Fruit fly (Drosophila melanogaster) whole organism, embryonic: Measurements from ENCODE around the gene CG10211.

Source experiments
- CG1233 ChIP-seq: fragments of 200-800 bp; sonication (Bioruptor generic); optimal IDR thresholded peaks from 4 replicates; lab custom pipeline; 2018; ENCODE audit warnings: missing biosample characterization, mild to moderate bottlenecking, missing genetic modification characterization
- CG15696 ChIP-seq: fragments of 200-800 bp; sonication (Bioruptor generic); optimal IDR thresholded peaks from 2 replicates; lab custom pipeline; 2019; ENCODE audit warnings: missing biosample characterization, mild to moderate bottlenecking, missing genetic modification characterization, moderate library complexity
- CG17912 ChIP-seq: fragments of 200-800 bp; sonication (Bioruptor generic); optimal IDR thresholded peaks from 2 replicates; lab custom pipeline; 2018; ENCODE audit warnings: missing biosample characterization, mild to moderate bottlenecking, missing genetic modification characterization
- CG2199 ChIP-seq: fragments of 200-800 bp; sonication (Bioruptor generic); IDR thresholded peaks from 3 replicates; pipeline ENCODE4 v1.3.6; 2022; ENCODE audit warnings: missing biosample characterization, missing genetic modification characterization
- CG2678 ChIP-seq: fragments of 200-800 bp; sonication (Bioruptor generic); optimal IDR thresholded peaks from 3 replicates; lab custom pipeline; 2019; ENCODE audit warnings: missing biosample characterization, mild to moderate bottlenecking, missing genetic modification characterization, moderate library complexity
- CG32532 ChIP-seq: fragments of 200-800 bp; sonication (Bioruptor generic); IDR thresholded peaks from 2 replicates; pipeline ENCODE4 v1.3.6; 2022; ENCODE audit warnings: missing biosample characterization, missing genetic modification characterization
- CG32767 ChIP-seq: fragments of 200-800 bp; sonication (Bioruptor generic); IDR thresholded peaks from 2 replicates; pipeline ENCODE4 v1.3.6; 2022; ENCODE audit warnings: missing biosample characterization, missing genetic modification characterization
- CG3281 ChIP-seq: fragments of 200-800 bp; sonication (Bioruptor generic); optimal IDR thresholded peaks from 3 replicates; lab custom pipeline; 2017; ENCODE audit warnings: missing biosample characterization, mild to moderate bottlenecking, missing genetic modification characterization
- CG4328 ChIP-seq: fragments of 200-800 bp; sonication (Bioruptor generic); optimal IDR thresholded peaks from 3 replicates; lab custom pipeline; 2017; ENCODE audit warnings: missing biosample characterization, missing genetic modification reagents, missing genetic modification characterization
- CG7556 ChIP-seq: fragments of 200-800 bp; sonication (Bioruptor generic); optimal IDR thresholded peaks from 2 replicates; lab custom pipeline; 2017; ENCODE audit warnings: missing biosample characterization, mild to moderate bottlenecking, missing genetic modification characterization
- CG7987 ChIP-seq: fragments of 200-800 bp; sonication (Bioruptor generic); optimal IDR thresholded peaks from 2 replicates; lab custom pipeline; 2018; ENCODE audit warnings: missing biosample characterization, mild to moderate bottlenecking, missing genetic modification characterization, moderate library complexity
- CG9437 ChIP-seq: fragments of 200-800 bp; sonication (Bioruptor generic); optimal IDR thresholded peaks from 2 replicates; lab custom pipeline; 2018; ENCODE audit warnings: missing biosample characterization, mild to moderate bottlenecking, missing genetic modification characterization
- D ChIP-seq, 2 experiments: fragments of 200-800 bp in 1 of 2; fragments of >200 bp in 1 of 2; sonication (Bioruptor generic) in 1 of 2; optimal IDR thresholded peaks; 2 replicates in 1 of 2; 3 replicates in 1 of 2; lab custom pipeline; 2017; ENCODE audit warnings: mild to moderate bottlenecking in 1 of 2, missing biosample characterization in 1 of 2, missing genetic modification characterization in 1 of 2, missing genetic modification reagents in 1 of 2
- D19B ChIP-seq: fragments of 200-800 bp; sonication (Bioruptor generic); optimal IDR thresholded peaks from 2 replicates; lab custom pipeline; 2017; ENCODE audit warnings: missing biosample characterization, mild to moderate bottlenecking, missing genetic modification characterization
- Dip3 ChIP-seq: fragments of 200-800 bp; sonication (Bioruptor generic); optimal IDR thresholded peaks from 3 replicates; lab custom pipeline; 2016; ENCODE audit warnings: missing biosample characterization, missing genetic modification characterization
- Dref ChIP-seq: fragments of 200-800 bp; sonication (Bioruptor generic); IDR thresholded peaks from 2 replicates; pipeline ENCODE4 v1.3.6; 2022; ENCODE audit warnings: missing biosample characterization, missing genetic modification characterization
- Gsc ChIP-seq: fragments of 200-800 bp; sonication (Bioruptor generic); IDR thresholded peaks from 2 replicates; pipeline ENCODE4 v1.3.6; 2022; ENCODE audit warnings: missing biosample characterization, missing genetic modification characterization
- HLH54F ChIP-seq: fragments of 200-800 bp; sonication (Bioruptor generic); optimal IDR thresholded peaks from 3 replicates; lab custom pipeline; 2016; ENCODE audit warnings: missing biosample characterization, missing genetic modification characterization
- Mad ChIP-seq: fragments of 200-800 bp; sonication (Bioruptor generic); optimal IDR thresholded peaks from 2 replicates; lab custom pipeline; 2016; ENCODE audit warnings: missing biosample characterization, missing genetic modification characterization
- Max ChIP-seq: fragments of 200-800 bp; sonication (Bioruptor generic); optimal IDR thresholded peaks from 2 replicates; lab custom pipeline; 2016; ENCODE audit warnings: missing biosample characterization, mild to moderate bottlenecking, missing genetic modification characterization
- NFAT ChIP-seq: fragments of 200-800 bp; sonication (Bioruptor generic); IDR thresholded peaks from 2 replicates; pipeline ENCODE4 v1.3.6; 2022; ENCODE audit warnings: missing biosample characterization, missing genetic modification characterization
- Opbp ChIP-seq: fragments of 200-800 bp; sonication (Bioruptor generic); IDR thresholded peaks from 3 replicates; pipeline ENCODE4 v1.3.6; 2022; ENCODE audit warnings: missing biosample characterization, missing genetic modification characterization; ENCODE audit not compliant: partially characterized antibody
- PHDP ChIP-seq: fragments of 200-800 bp; sonication (Bioruptor generic); optimal IDR thresholded peaks from 3 replicates; lab custom pipeline; 2018; ENCODE audit warnings: missing biosample characterization, mild to moderate bottlenecking, missing genetic modification characterization, moderate library complexity
- Usf ChIP-seq: fragments of 200-800 bp; sonication (Bioruptor generic); optimal IDR thresholded peaks from 2 replicates; lab custom pipeline; 2017; ENCODE audit warnings: missing genotype, missing biosample characterization, missing genetic modification characterization
- Xbp1 ChIP-seq: fragments of 200-800 bp; sonication (Bioruptor generic); optimal IDR thresholded peaks from 3 replicates; lab custom pipeline; 2016; ENCODE audit warnings: missing biosample characterization, mild to moderate bottlenecking, missing genetic modification characterization
- Xrp1 ChIP-seq: fragments of 200-800 bp; sonication (Bioruptor generic); IDR thresholded peaks from 2 replicates; pipeline ENCODE4 v1.3.6; 2022; ENCODE audit warnings: missing biosample characterization, missing genetic modification characterization
- bsh ChIP-seq, 2 experiments: fragments of 200-800 bp; sonication (Bioruptor generic); optimal IDR thresholded peaks; 2 replicates each; lab custom pipeline; 2017 to 2018; ENCODE audit warnings: mild to moderate bottlenecking in 2 of 2, missing biosample characterization in 2 of 2, missing genetic modification characterization in 2 of 2, moderate library complexity in 1 of 2
- chinmo ChIP-seq: fragments of 200-800 bp; sonication (Bioruptor generic); IDR thresholded peaks from 4 replicates; pipeline ENCODE4 v1.3.6; 2022; ENCODE audit warnings: missing biosample characterization, missing genetic modification characterization; ENCODE audit not compliant: partially characterized antibody
- corto ChIP-seq: fragments of 200-800 bp; sonication (Bioruptor generic); optimal IDR thresholded peaks from 2 replicates; lab custom pipeline; 2016; ENCODE audit warnings: missing biosample characterization, mild to moderate bottlenecking, missing genetic modification characterization, moderate library complexity
- dmrt99B ChIP-seq: fragments of 200-800 bp; sonication (Bioruptor generic); optimal IDR thresholded peaks from 2 replicates; lab custom pipeline; 2018; ENCODE audit warnings: missing biosample characterization, mild to moderate bottlenecking, missing genetic modification characterization, moderate library complexity
- fd102C ChIP-seq: fragments of 200-800 bp; sonication (Bioruptor generic); optimal IDR thresholded peaks from 2 replicates; lab custom pipeline; 2018; ENCODE audit warnings: missing biosample characterization, mild to moderate bottlenecking, missing genetic modification characterization, moderate library complexity
- ftz-f1 ChIP-seq: fragments of 200-800 bp; sonication (Bioruptor generic); optimal IDR thresholded peaks from 2 replicates; lab custom pipeline; 2016; ENCODE audit warnings: missing biosample characterization, missing genetic modification characterization
- fu2 ChIP-seq: fragments of 200-800 bp; sonication (Bioruptor generic); optimal IDR thresholded peaks from 2 replicates; lab custom pipeline; 2016; ENCODE audit warnings: missing biosample characterization, missing genetic modification characterization
- gce ChIP-seq: fragments of 200-800 bp; sonication (Bioruptor generic); IDR thresholded peaks from 3 replicates; pipeline ENCODE4 v1.3.6; 2022; ENCODE audit warnings: missing biosample characterization, missing genetic modification characterization
- gem ChIP-seq: fragments of 200-800 bp; sonication (Bioruptor generic); optimal IDR thresholded peaks from 2 replicates; lab custom pipeline; 2019; ENCODE audit warnings: missing biosample characterization, mild to moderate bottlenecking, missing genetic modification characterization, moderate library complexity
- ken ChIP-seq: fragments of 200-800 bp; sonication (Bioruptor generic); IDR thresholded peaks from 3 replicates; pipeline ENCODE4 v1.3.6; 2022; ENCODE audit warnings: missing biosample characterization, missing genetic modification characterization
- lab ChIP-seq: fragments of 200-800 bp; sonication (Bioruptor generic); optimal IDR thresholded peaks from 3 replicates; lab custom pipeline; 2017; ENCODE audit warnings: missing biosample characterization, missing genetic modification characterization, mild to moderate bottlenecking, moderate library complexity, missing genetic modification reagents
- lbe ChIP-seq: fragments of 200-800 bp; sonication (Bioruptor generic); optimal IDR thresholded peaks from 2 replicates; lab custom pipeline; 2016; ENCODE audit warnings: missing biosample characterization, mild to moderate bottlenecking, missing genetic modification characterization
- mld ChIP-seq: fragments of 200-800 bp; sonication (Bioruptor generic); IDR thresholded peaks from 3 replicates; pipeline ENCODE4 v1.3.6; 2022; ENCODE audit warnings: missing biosample characterization, missing genetic modification characterization; ENCODE audit not compliant: partially characterized antibody
- nerfin-1 ChIP-seq: fragments of 200-800 bp; sonication (Bioruptor generic); optimal IDR thresholded peaks from 3 replicates; lab custom pipeline; 2019; ENCODE audit warnings: missing biosample characterization, mild to moderate bottlenecking, missing genetic modification characterization, moderate library complexity
- otp ChIP-seq: fragments of 200-800 bp; sonication (Bioruptor generic); IDR thresholded peaks from 3 replicates; pipeline ENCODE4, ENCODE4 v1.3.6; 2022; ENCODE audit warnings: missing biosample characterization, missing genetic modification characterization
- pita ChIP-seq: fragments of 200-800 bp; sonication (Bioruptor generic); optimal IDR thresholded peaks from 2 replicates; lab custom pipeline; 2017; ENCODE audit warnings: missing biosample characterization, mild to moderate bottlenecking, missing genetic modification characterization
- tna ChIP-seq: fragments of 200-800 bp; sonication (Bioruptor generic); IDR thresholded peaks from 2 replicates; pipeline ENCODE4 v1.3.6; 2022; ENCODE audit warnings: missing biosample characterization, missing genetic modification characterization; ENCODE audit not compliant: partially characterized antibody
- trh ChIP-seq: fragments of 200-800 bp; sonication (Bioruptor generic); optimal IDR thresholded peaks from 2 replicates; lab custom pipeline; 2016; ENCODE audit warnings: missing biosample characterization, missing genetic modification characterization
- unpg ChIP-seq: fragments of 200-800 bp; sonication (Bioruptor generic); optimal IDR thresholded peaks from 3 replicates; lab custom pipeline; 2018; ENCODE audit warnings: missing biosample characterization, mild to moderate bottlenecking, missing genetic modification characterization, moderate library complexity
- zfh1 ChIP-seq: fragments of 200-800 bp; sonication (Bioruptor generic); IDR thresholded peaks from 3 replicates; pipeline ENCODE4 v1.3.6; 2022; ENCODE audit warnings: missing biosample characterization, missing genetic modification characterization

Gene CG10211

DNA sequence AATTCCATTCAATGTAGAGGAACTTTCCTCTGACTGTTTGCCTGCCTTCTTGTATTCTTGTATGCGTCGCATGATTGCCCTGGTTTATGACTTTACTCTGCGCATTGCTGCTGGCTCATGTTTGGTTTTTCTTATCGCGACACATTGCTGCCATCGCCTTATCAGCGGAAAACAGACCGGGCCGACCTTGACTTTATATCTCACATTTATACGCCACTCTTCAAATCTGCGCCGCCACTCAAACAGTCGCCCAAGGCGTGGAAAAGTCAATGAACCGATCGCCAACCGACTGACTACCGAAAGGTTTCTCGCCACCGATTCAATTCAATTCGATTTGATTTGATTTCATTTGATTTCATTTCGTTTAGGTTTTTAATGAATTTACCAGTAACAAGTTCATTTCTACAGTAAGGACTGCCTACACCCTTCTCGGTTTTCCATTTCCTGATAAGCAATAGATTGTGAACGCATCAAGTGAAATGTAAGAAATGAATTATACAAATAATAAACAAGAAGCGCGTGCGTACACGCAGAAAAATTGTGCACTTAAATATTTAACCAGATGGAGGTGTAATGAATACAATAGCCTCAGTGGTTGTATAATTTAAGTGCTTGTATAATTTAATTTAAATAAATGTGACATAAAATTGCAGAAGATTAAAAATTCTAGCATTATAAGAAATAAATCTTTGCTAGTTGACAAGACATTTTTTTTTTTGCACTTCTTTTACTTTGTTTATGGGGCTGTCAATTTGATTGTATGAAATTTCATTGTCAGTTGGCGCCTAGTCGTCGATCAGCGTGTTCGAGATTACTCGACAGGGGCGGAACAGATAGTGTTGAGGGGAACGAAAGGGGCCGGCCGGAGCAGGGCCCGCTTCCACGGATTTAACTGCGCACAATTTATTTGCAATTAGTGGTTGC, 49.2 kb downstream of the CG10211 start (continued):
- peak; percentile 73 for TF ChIP-seq gem
- peak; percentile 54 for TF ChIP-seq PHDP (tag; lab: Kevin White, UChicago)
- no peak for TF ChIP-seq fu2 (GFP tag; lab: Kevin White, UChicago)
- peak; percentile 8 for TF ChIP-seq D19B (GFP tag; lab: Kevin White, UChicago)
- 0 out of 3 replicates have a peak, but pooled peaks have one; percentile 15 for TF ChIP-seq CG2199 (GFP tag; lab: Robert Waterston, UW)
- TF ChIP-seq HLH54F (GFP tag; lab: Kevin White, UChicago) = no peak
- TF ChIP-seq otp (GFP tag; lab: Robert Waterston, UW) = 0 out of 3 replicates have a peak, but pooled peaks have one; percentile 6
- TF ChIP-seq nerfin-1 (tag; lab: Kevin White, UChicago) = no peak
- no peak for TF ChIP-seq Dref (GFP tag; lab: Robert Waterston, UW)
- peak; percentile 49 for TF ChIP-seq unpg (GFP tag; lab: Kevin White, UChicago)
- TF ChIP-seq Mad (GFP tag; lab: Kevin White, UChicago) = peak; percentile 2
- no peak for TF ChIP-seq CG17912
- no peak for TF ChIP-seq mld (GFP tag; lab: Robert Waterston, UW)
- no peak for TF ChIP-seq trh (GFP tag; lab: Kevin White, UChicago)
- TF ChIP-seq CG4328 = no peak
- TF ChIP-seq lab (GFP tag; lab: Kevin White, UChicago) = peak; percentile 42
- no peak for TF ChIP-seq Gsc (GFP tag; lab: Robert Waterston, UW)
- TF ChIP-seq NFAT (GFP tag; lab: Robert Waterston, UW) = no peak
- TF ChIP-seq ftz-f1 (GFP tag; lab: Kevin White, UChicago) = peak; percentile 65
- TF ChIP-seq fd102C (GFP tag; lab: Kevin White, UChicago) = no peak
- TF ChIP-seq Dip3 (GFP tag; lab: Kevin White, UChicago) = peak; percentile 2
- peak; percentile 4 for TF ChIP-seq CG3281 (GFP tag; lab: Kevin White, UChicago)
- TF ChIP-seq CG15696 (tag; lab: Kevin White, UChicago) = peak; percentile 10
- peak in 1 of 2 experiments; percentile 58 for TF ChIP-seq bsh (GFP tag; optimal IDR thresholded peaks at IDR 0.05; lab: Kevin White, UChicago)
- TF ChIP-seq ken = no peak; the same call in 2 of the 3 replicates
- TF ChIP-seq tna (GFP tag; lab: Robert Waterston, UW) = no peak
- peak; percentile 18 for TF ChIP-seq CG9437 (GFP tag; lab: Kevin White, UChicago)
- peak; percentile 0 for TF ChIP-seq Xbp1
- TF ChIP-seq zfh1 (GFP tag; lab: Robert Waterston, UW) = peak; percentile 20; the same call in 1 of the 3 replicates
- no peak for TF ChIP-seq gce (GFP tag; lab: Robert Waterston, UW)
- TF ChIP-seq CG2678 (tag; lab: Kevin White, UChicago) = peak; percentile 48
- no peak for TF ChIP-seq CG32767
- TF ChIP-seq Max (GFP tag; lab: Kevin White, UChicago) = peak; percentile 46
- TF ChIP-seq chinmo (GFP tag; lab: Robert Waterston, UW) = 0 out of 4 replicates have a peak, but pooled peaks have one; percentile 68
- TF ChIP-seq CG7556 (GFP tag; lab: Kevin White, UChicago) = peak; percentile 32
- no peak for TF ChIP-seq pita (GFP tag; lab: Kevin White, UChicago)
- no peak for TF ChIP-seq corto (GFP tag; lab: Kevin White, UChicago)
- TF ChIP-seq Opbp = peak; percentile 45; the same call in 1 of the 3 replicates
- TF ChIP-seq CG32532 = 0 out of 2 replicates have a peak, but pooled peaks have one; percentile 17
- peak; percentile 18 for TF ChIP-seq dmrt99B (tag; lab: Kevin White, UChicago)
- no peak for TF ChIP-seq lbe (GFP tag; lab: Kevin White, UChicago)
- peak; percentile 44 for TF ChIP-seq CG7987 (GFP tag; lab: Kevin White, UChicago)
- TF ChIP-seq CG1233 = peak; percentile 33
- no peak for TF ChIP-seq Usf
- peak; percentile 60; the same call in 1 of the 2 replicates for TF ChIP-seq Xrp1 (GFP tag; lab: Robert Waterston, UW)
- no peak for TF ChIP-seq D (optimal IDR thresholded peaks at IDR 0.05; lab: Kevin White, UChicago)
- TF ChIP-seq D (GFP tag; optimal IDR thresholded peaks at IDR 0.05; lab: Kevin White, UChicago) = peak; percentile 16
